Worm (Caenorhabditis elegans) whole organism, L1 larva: ENCODE data around the gene F37B4.15.

ENCODE experiments used
- C04F5.9 ChIP-seq: sonication (generic microtip); optimal IDR thresholded peaks from 2 replicates; lab custom pipeline; 2016; ENCODE audit warnings: missing genetic modification characterization, missing compliant biosample characterization
- F16B12.6 ChIP-seq: fragments of 150-350 bp; optimal IDR thresholded peaks from 2 replicates; lab custom pipeline; 2014; ENCODE audit warnings: missing biosample characterization, missing genetic modification characterization
- aha-1 ChIP-seq: fragments of 150-350 bp; optimal IDR thresholded peaks from 2 replicates; lab custom pipeline; 2014; ENCODE audit warnings: missing biosample characterization, missing genetic modification characterization
- aly-2 ChIP-seq: fragments of 150-350 bp; optimal IDR thresholded peaks from 2 replicates; lab custom pipeline; 2014; ENCODE audit warnings: missing biosample characterization, missing genetic modification characterization
- blmp-1 ChIP-seq: fragments of 150-350 bp; optimal IDR thresholded peaks from 2 replicates; lab custom pipeline; 2014; ENCODE audit warnings: missing biosample characterization, missing genetic modification characterization
- ceh-8 ChIP-seq: fragments of 200-800 bp; sonication (Bioruptor generic); optimal IDR thresholded peaks from 2 replicates; lab custom pipeline; 2018; ENCODE audit warnings: mild to moderate bottlenecking, missing genetic modification characterization, moderate library complexity, missing compliant biosample characterization
- ceh-88 ChIP-seq: fragments of 200-800 bp; sonication (Bioruptor generic); IDR thresholded peaks from 2 replicates; pipeline ENCODE4 v1.3.6; 2022; ENCODE audit warnings: missing genetic modification characterization, missing compliant biosample characterization
- ces-1 ChIP-seq: fragments of 150-350 bp; optimal IDR thresholded peaks from 2 replicates; lab custom pipeline; 2014; ENCODE audit warnings: missing biosample characterization, missing genetic modification reagents, missing genetic modification characterization
- efl-1 ChIP-seq, 4 experiments: fragments of 150-350 bp; optimal IDR thresholded peaks in 3 of 4; peaks in 1 of 4; 1 replicate in 1 of 4; 2 replicates in 3 of 4; lab custom pipeline; 2014; ENCODE audit warnings: missing biosample characterization in 2 of 4, missing genetic modification characterization in 2 of 4, missing genetic modification reagents in 2 of 4
- efl-3 ChIP-seq: fragments of 200-800 bp; sonication (Bioruptor generic); optimal IDR thresholded peaks from 2 replicates; lab custom pipeline; 2018; ENCODE audit warnings: mild to moderate bottlenecking, missing genetic modification characterization, missing compliant biosample characterization
- elt-2 ChIP-seq: sonication (generic microtip); optimal IDR thresholded peaks from 2 replicates; lab custom pipeline; 2016; ENCODE audit warnings: missing genetic modification characterization, mild to moderate bottlenecking, inconsistent platforms, missing compliant biosample characterization, missing genetic modification reagents
- elt-3 ChIP-seq, 6 experiments: fragments of 150-350 bp in 1 of 6; sonication (generic microtip); optimal IDR thresholded peaks; 2 replicates each; lab custom pipeline; 2017 to 2018; ENCODE audit warnings: missing biosample characterization in 6 of 6, missing genetic modification characterization in 6 of 6, inconsistent platforms in 1 of 6
- hlh-4 ChIP-seq: sonication (generic microtip); optimal IDR thresholded peaks from 2 replicates; lab custom pipeline; 2016; ENCODE audit warnings: mild to moderate bottlenecking, missing genetic modification characterization, missing compliant biosample characterization
- jun-1 ChIP-seq: fragments of 150-350 bp; optimal IDR thresholded peaks from 2 replicates; lab custom pipeline; 2014; ENCODE audit warnings: missing biosample characterization, missing genetic modification reagents, missing genetic modification characterization
- lin-13 ChIP-seq: fragments of 150-350 bp; optimal IDR thresholded peaks from 2 replicates; lab custom pipeline; 2014; ENCODE audit warnings: missing biosample characterization, missing genetic modification reagents, missing genetic modification characterization
- lin-14 ChIP-seq: fragments of 200-800 bp; sonication (Bioruptor generic); optimal IDR thresholded peaks from 2 replicates; lab custom pipeline; 2018; ENCODE audit warnings: mild to moderate bottlenecking, missing genetic modification characterization, moderate library complexity, missing compliant biosample characterization
- mep-1 ChIP-seq: fragments of 150-350 bp; optimal IDR thresholded peaks from 2 replicates; lab custom pipeline; 2014; ENCODE audit warnings: missing biosample characterization, missing genetic modification characterization
- nhr-11 ChIP-seq: fragments of 150-350 bp; optimal IDR thresholded peaks from 2 replicates; lab custom pipeline; 2014; ENCODE audit warnings: missing biosample characterization, missing genetic modification characterization
- nhr-71 ChIP-seq: sonication (generic microtip); optimal IDR thresholded peaks from 2 replicates; lab custom pipeline; 2016; ENCODE audit warnings: mild to moderate bottlenecking, missing genetic modification characterization, moderate library complexity, missing compliant biosample characterization
- nhr-84 ChIP-seq: sonication (generic microtip); optimal IDR thresholded peaks from 2 replicates; lab custom pipeline; 2017; ENCODE audit warnings: missing biosample characterization, missing genetic modification characterization
- nhr-85 ChIP-seq: sonication (generic microtip); peaks from one replicate; lab custom pipeline; 2016; ENCODE audit warnings: missing genetic modification characterization, inconsistent platforms, missing compliant biosample characterization
- nhr-90 ChIP-seq: sonication (generic microtip); optimal IDR thresholded peaks from 2 replicates; lab custom pipeline; 2016; ENCODE audit warnings: mild to moderate bottlenecking, missing genetic modification characterization, missing compliant biosample characterization; ENCODE audit not compliant: poor library complexity
- pag-3 ChIP-seq: sonication (generic microtip); optimal IDR thresholded peaks from 2 replicates; lab custom pipeline; 2017; ENCODE audit warnings: missing genetic modification characterization, mild to moderate bottlenecking, missing compliant biosample characterization, antibody characterized with exemption, borderline replicate concordance; ENCODE audit not compliant: insufficient read depth
- pax-3 ChIP-seq: fragments of 200-800 bp; sonication (Bioruptor generic); optimal IDR thresholded peaks from 2 replicates; lab custom pipeline; 2018; ENCODE audit warnings: mild to moderate bottlenecking, missing genetic modification characterization, moderate library complexity, missing compliant biosample characterization
- pqm-1 ChIP-seq: sonication (generic microtip); optimal IDR thresholded peaks from 3 replicates; lab custom pipeline; 2017; ENCODE audit warnings: missing biosample characterization, missing genetic modification characterization
- tbx-2 ChIP-seq: sonication (generic microtip); optimal IDR thresholded peaks from 2 replicates; lab custom pipeline; 2016; ENCODE audit warnings: missing genetic modification characterization, missing compliant biosample characterization
- tlp-1 ChIP-seq: fragments of 150-350 bp; optimal IDR thresholded peaks from 2 replicates; lab custom pipeline; 2014; ENCODE audit warnings: missing biosample characterization, missing genetic modification characterization
- unc-62 ChIP-seq: fragments of 150-350 bp; optimal IDR thresholded peaks from 2 replicates; lab custom pipeline; 2014; ENCODE audit warnings: missing biosample characterization, missing genetic modification reagents, missing genetic modification characterization
- vab-15 ChIP-seq: sonication (generic microtip); optimal IDR thresholded peaks from 2 replicates; lab custom pipeline; 2017; ENCODE audit warnings: missing genotype, mild to moderate bottlenecking, missing genetic modification characterization, missing compliant biosample characterization

Gene F37B4.15

DNA sequence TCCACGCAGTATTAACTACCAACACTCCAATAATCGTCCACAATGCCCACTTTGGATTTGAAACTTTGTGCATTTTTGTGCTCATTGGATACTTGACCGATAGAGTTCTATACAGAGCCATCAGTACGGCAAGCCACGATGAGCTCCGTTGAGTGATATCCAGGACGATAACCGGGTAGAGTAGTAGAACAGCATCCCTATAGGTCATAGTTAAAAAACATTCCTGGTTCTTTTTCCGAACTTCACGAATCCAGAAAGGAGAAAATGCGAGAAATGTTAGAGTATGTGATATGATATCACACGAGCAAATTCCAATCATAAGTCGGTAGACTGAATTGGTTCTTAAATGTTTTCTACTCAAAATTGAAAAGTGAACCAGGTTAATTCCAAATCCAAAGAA lies 3.8 kb upstream of the F37B4.15 start:
- TF ChIP-seq ces-1 (GFP tag; lab: Kevin White, UChicago) (no peak), pax-3 (tag; lab: Kevin White, UChicago) (no peak)

DNA sequence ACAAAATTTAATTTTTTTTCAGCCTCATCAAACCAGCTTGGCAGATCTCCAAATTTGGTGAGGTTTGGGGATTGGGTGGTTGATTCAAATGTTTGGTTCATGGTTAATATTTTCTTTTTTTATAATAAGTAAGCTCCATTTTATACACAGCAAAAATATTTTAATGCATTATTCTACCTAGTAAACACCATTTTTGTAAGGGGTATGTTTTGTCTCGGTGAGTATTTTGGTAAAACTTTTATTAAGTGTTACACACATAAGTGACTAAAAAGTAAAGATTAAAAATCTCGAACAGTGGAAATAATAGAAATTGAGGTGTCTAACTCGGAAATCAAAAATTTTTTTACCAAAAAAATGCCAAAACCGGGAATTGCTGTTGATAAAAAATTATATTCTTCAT lies 3.3 kb upstream of the F37B4.15 start, which contains the start of gene srw-4:
Gene srw-4, minus strand, starts transcription at position 101 of the 400 bp plus-strand sequence.
- TF ChIP-seq vab-15, result no peak
- TF ChIP-seq efl-3 (GFP tag; lab: Kevin White, UChicago), result no peak
- no peak for TF ChIP-seq nhr-90 (tag; lab: Kevin White, UChicago)
- TF ChIP-seq hlh-4 (tag; lab: Kevin White, UChicago), result no peak
- no peak for TF ChIP-seq pag-3 (tag; lab: Kevin White, UChicago)
- TF ChIP-seq unc-62, result no peak
- TF ChIP-seq nhr-11 (tag; lab: Kevin White, UChicago), result no peak
- TF ChIP-seq F16B12.6 (tag; lab: Kevin White, UChicago), result no peak
- TF ChIP-seq aly-2 (tag; lab: Kevin White, UChicago), result no peak
- TF ChIP-seq pqm-1 (tag; lab: Kevin White, UChicago), result no peak
- TF ChIP-seq tbx-2 (tag; lab: Kevin White, UChicago), result no peak
- no peak for TF ChIP-seq elt-3 (tag; optimal IDR thresholded peaks at IDR 0.05; lab: Kevin White, UChicago)

DNA sequence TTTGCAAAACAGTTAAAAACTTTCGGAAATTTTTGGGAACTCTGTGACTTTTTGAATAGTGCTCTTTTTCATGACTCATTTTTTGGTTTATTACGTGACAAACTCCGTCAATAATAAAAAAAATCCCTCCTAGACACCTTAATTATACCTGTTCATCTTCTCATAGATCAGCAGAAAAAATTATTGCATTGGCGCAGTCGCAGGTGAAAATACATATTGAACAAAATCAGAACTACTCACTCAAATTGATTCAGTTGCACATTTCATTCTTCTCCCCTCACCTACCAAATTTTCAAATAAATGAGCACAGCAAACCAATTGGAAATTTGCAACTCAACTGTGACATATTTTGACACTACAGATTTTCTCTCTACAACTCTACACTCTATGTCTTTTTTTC lies 949 bp downstream of the F37B4.15 start, which contains the start of gene srh-127:
Gene srh-127, plus strand, starts transcription at position 301 of the 400 bp plus-strand sequence.
- TF ChIP-seq tlp-1, result no peak
- no peak for TF ChIP-seq efl-1 (optimal IDR thresholded peaks at IDR 0.05; lab: Kevin White, UChicago)
- TF ChIP-seq efl-1 (GFP tag; optimal IDR thresholded peaks at IDR 0.05 in 1 of 2; lab: Kevin White, UChicago), result peak in 1 of 2 experiments; percentile 17

ce11 chrV:2896198-2896660 lies 4.2 kb downstream of the F37B4.15 start, which contains the start of gene pals-32:
TSS of gene pals-32 (plus strand) at chrV:2896610.
- TF ChIP-seq nhr-71 (tag; lab: Kevin White, UChicago) (no peak), nhr-11 (tag; lab: Kevin White, UChicago) (no peak), aha-1 (tag; lab: Kevin White, UChicago) (no peak), ceh-88 (GFP tag; lab: Robert Waterston, UW) (no peak), lin-14 (GFP tag; lab: Kevin White, UChicago) (no peak), blmp-1 (tag; lab: Kevin White, UChicago) (no peak), elt-2 (tag; lab: Kevin White, UChicago) (peak; percentile 3), C04F5.9 (no peak)
- TF ChIP-seq, all 84 proteins: peak for 1

DNA sequence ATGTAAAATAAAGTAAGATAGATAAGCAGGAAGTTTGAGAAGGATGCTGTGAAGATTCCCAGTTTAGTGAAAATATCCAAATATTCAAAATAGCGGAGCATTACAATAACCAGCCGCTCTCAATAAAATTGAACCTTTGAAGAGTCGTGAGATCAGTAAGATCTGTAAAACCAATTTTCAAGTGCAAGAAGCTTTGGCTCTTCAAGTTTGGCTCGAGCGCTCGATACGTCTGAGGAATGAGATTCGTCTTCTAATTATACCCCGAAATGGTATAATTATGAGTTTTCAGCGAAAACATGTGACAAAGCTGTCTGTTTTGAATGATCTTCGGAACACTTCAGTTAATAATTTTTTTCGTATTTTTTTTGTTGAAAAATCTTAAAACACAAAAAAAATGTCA lies 7.8 kb downstream of the F37B4.15 start, which contains the start of gene str-46:
Gene str-46, minus strand, starts transcription at position 101 of the 400 bp plus-strand sequence.
- no peak for TF ChIP-seq efl-1 (optimal IDR thresholded peaks at IDR 0.05; lab: Kevin White, UChicago)
- TF ChIP-seq efl-1 (GFP tag; optimal IDR thresholded peaks at IDR 0.05 in 1 of 2; lab: Kevin White, UChicago), result peak in 1 of 2 experiments; percentile 8
- TF ChIP-seq jun-1 (tag; lab: Kevin White, UChicago), result no peak

DNA sequence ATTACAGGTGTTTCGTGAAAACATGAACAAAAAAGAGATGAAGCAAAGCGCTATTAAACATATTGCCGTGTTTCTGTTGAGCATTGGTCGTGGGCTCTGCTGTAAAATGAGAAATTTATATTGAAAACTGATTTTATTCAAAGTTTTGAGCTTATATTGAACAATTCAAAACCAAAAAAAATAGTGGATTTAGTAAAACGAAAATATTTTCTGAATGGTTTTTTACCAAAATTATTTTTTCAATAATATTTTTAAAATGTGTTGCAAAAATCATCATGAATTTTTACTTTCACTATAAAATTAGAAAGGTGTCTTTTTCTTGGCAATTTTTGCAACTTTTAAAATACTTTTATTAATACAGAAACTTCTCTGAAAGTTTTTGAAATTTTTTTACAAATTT lies 11.2 kb downstream of the F37B4.15 start, which contains the start of gene C31B8.7:
Gene C31B8.7, minus strand, starts transcription at position 101 of the 400 bp plus-strand sequence.
- TF ChIP-seq lin-13 (GFP tag; lab: Kevin White, UChicago) (no peak), nhr-85 (tag; lab: Kevin White, UChicago) (no peak)

- TF ChIP-seq ceh-8 (GFP tag; lab: Kevin White, UChicago) (no peak), nhr-84 (tag; lab: Kevin White, UChicago) (no peak), elt-3 (tag; optimal IDR thresholded peaks at IDR 0.05; lab: Kevin White, UChicago) (peak in 1 of 6 experiments; percentile 42), mep-1 (tag; lab: Kevin White, UChicago) (no peak), nhr-85 (tag; lab: Kevin White, UChicago) (peak; percentile 60)
- TF ChIP-seq, all 84 proteins: peak for 2
Measured at ce11 chrV:2909525-2909924, 17.5 kb downstream of the F37B4.15 start, which contains the start of gene zmp-3. TSS of gene zmp-3 (minus strand) at chrV:2909625.
